Fruit fly (Drosophila melanogaster): Measurements from ENCODE around the gene CG12506.

DNA sequence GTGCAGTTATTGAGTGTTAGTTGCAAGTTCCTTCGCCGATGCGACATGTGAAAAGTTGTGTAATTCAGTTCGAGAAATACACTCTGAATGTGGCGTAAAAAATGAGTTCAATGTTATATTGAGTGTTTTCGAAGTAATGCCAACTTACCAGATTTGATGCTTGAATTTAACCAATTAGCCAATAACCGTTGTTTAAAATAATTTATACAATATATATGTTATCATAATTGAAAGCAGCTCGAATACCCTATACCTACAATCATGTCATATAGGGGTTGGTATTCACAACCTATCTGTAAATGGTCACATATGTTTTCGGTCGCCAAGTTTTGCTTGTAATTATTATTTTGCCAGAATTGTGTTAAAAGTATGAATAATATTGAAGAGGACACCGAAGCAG is 36.9 kb downstream of the CG12506 start, which contains the start of gene Nnf1b:
- TF ChIP-seq CG8478 (optimal IDR thresholded peaks at IDR 0.05) (no peak), CTCF (optimal IDR thresholded peaks at IDR 0.05) (no peak)
